Fruit fly (Drosophila melanogaster): Measurements from ENCODE around the gene CG11590.

The CG11590 gene

dm6 chrX:14169068-14169642 is 30.8 kb upstream of the CG11590 start, which contains the start of gene CG12480 (continued):
- no peak for TF ChIP-seq CG11723 (GFP tag; optimal IDR thresholded peaks at IDR 0.05)
- TF ChIP-seq sug (tag; optimal IDR thresholded peaks at IDR 0.05) = peak; percentile 13
- TF ChIP-seq CG6254 (GFP tag; optimal IDR thresholded peaks at IDR 0.05) = no peak
- TF ChIP-seq lbe (GFP tag; optimal IDR thresholded peaks at IDR 0.05) = no peak
- TF ChIP-seq fd64A (GFP tag; optimal IDR thresholded peaks at IDR 0.05) = no peak
- TF ChIP-seq CG8924 (tag; optimal IDR thresholded peaks at IDR 0.05) = peak; percentile 40
- no peak for TF ChIP-seq GATAe (GFP tag; conservative IDR thresholded peaks at IDR 0.05)
- no peak for TF ChIP-seq Camta (GFP tag; optimal IDR thresholded peaks at IDR 0.05)
- no peak for TF ChIP-seq H2.0 (GFP tag; IDR thresholded peaks at IDR 0.05)
- no peak for TF ChIP-seq gcm2 (GFP tag; optimal IDR thresholded peaks at IDR 0.05)
- TF ChIP-seq br (optimal IDR thresholded peaks at IDR 0.05) = no peak
- TF ChIP-seq Nf-YB (GFP tag; optimal IDR thresholded peaks at IDR 0.05) = no peak
- TF ChIP-seq cwo (GFP tag; optimal IDR thresholded peaks at IDR 0.05) = peak; percentile 27
- no peak for TF ChIP-seq chinmo (GFP tag; IDR thresholded peaks at IDR 0.05; ENCODE audit: partially characterized antibody)
- TF ChIP-seq nerfin-2 (GFP tag; IDR thresholded peaks at IDR 0.05; ENCODE audit: partially characterized antibody) = no peak
- peak; percentile 68 for TF ChIP-seq NFAT (GFP tag; IDR thresholded peaks at IDR 0.05)
- TF ChIP-seq ham (GFP tag; IDR thresholded peaks at IDR 0.05) = no peak
- no peak for TF ChIP-seq dmrt99B (tag; optimal IDR thresholded peaks at IDR 0.05)
- TF ChIP-seq CG34376 (GFP tag; optimal IDR thresholded peaks at IDR 0.05) = peak; percentile 36
- no peak for TF ChIP-seq TFAM (GFP tag; optimal IDR thresholded peaks at IDR 0.05)
- peak; percentile 32 for TF ChIP-seq Fer1 (GFP tag; optimal IDR thresholded peaks at IDR 0.05)
- TF ChIP-seq CG15601 (tag; optimal IDR thresholded peaks at IDR 0.05) = no peak
- TF ChIP-seq da (GFP tag; optimal IDR thresholded peaks at IDR 0.05) = no peak
- TF ChIP-seq dpn (GFP tag; optimal IDR thresholded peaks at IDR 0.05) = peak; percentile 18 to 39
- TF ChIP-seq Ets65A (GFP tag) = peak; percentile 34
- peak; percentile 85 for TF ChIP-seq CG10147 (GFP tag; optimal IDR thresholded peaks at IDR 0.05)
- TF ChIP-seq Hmr (GFP tag; optimal IDR thresholded peaks at IDR 0.05) = peak; percentile 70
- peak; percentile 52; the same call in 1 of the 2 replicates for TF ChIP-seq CG7372 (GFP tag; IDR thresholded peaks at IDR 0.05)
- no peak for TF ChIP-seq CG1603 (tag; optimal IDR thresholded peaks at IDR 0.05)
- TF ChIP-seq Eip74EF (GFP tag; optimal IDR thresholded peaks at IDR 0.05) = no peak
- peak; percentile 26 for TF ChIP-seq CG10274 (GFP tag; optimal IDR thresholded peaks at IDR 0.05)
- no peak for TF ChIP-seq CG17612 (GFP tag; IDR thresholded peaks at IDR 0.05)
- peak; percentile 58 for TF ChIP-seq CG9215 (GFP tag; IDR thresholded peaks at IDR 0.05)
- peak; percentile 6 for TF ChIP-seq nmo (GFP tag; optimal IDR thresholded peaks at IDR 0.05)
- no peak for TF ChIP-seq unc-4 (GFP tag; IDR thresholded peaks at IDR 0.05; ENCODE audit: partially characterized antibody)
- TF ChIP-seq otp (GFP tag; IDR thresholded peaks at IDR 0.05) = no peak
- no peak for TF ChIP-seq Sry-δ (GFP tag; optimal IDR thresholded peaks at IDR 0.05)
- no peak for TF ChIP-seq Gsc (GFP tag; IDR thresholded peaks at IDR 0.05)
- TF ChIP-seq CG17385 (GFP tag; optimal IDR thresholded peaks at IDR 0.05) = peak; percentile 42
- TF ChIP-seq dan (GFP tag; IDR thresholded peaks at IDR 0.05) = no peak
- TF ChIP-seq lov (optimal IDR thresholded peaks at IDR 0.05) = no peak
- TF ChIP-seq lov (GFP tag; IDR thresholded peaks at IDR 0.05) = no peak
- no peak for TF ChIP-seq mld (GFP tag; IDR thresholded peaks at IDR 0.05; ENCODE audit: partially characterized antibody)
- peak; percentile 43 for TF ChIP-seq CG6765 (GFP tag; optimal IDR thresholded peaks at IDR 0.05)
- no peak for TF ChIP-seq CG17912 (GFP tag; optimal IDR thresholded peaks at IDR 0.05)
- TF ChIP-seq CG9437 (GFP tag; optimal IDR thresholded peaks at IDR 0.05) = no peak
- peak; percentile 64 for TF ChIP-seq CG13894 (tag; optimal IDR thresholded peaks at IDR 0.05)
- TF ChIP-seq CG33213 (GFP tag; optimal IDR thresholded peaks at IDR 0.05) = no peak
- TF ChIP-seq CG3407 (GFP tag; optimal IDR thresholded peaks at IDR 0.05) = no peak
- TF ChIP-seq CG18619 (GFP tag; optimal IDR thresholded peaks at IDR 0.05) = peak; percentile 51

Measured in whole organism, embryonic.